Fruit fly (Drosophila melanogaster): ENCODE measurements around the gene mthl5.

DNA sequence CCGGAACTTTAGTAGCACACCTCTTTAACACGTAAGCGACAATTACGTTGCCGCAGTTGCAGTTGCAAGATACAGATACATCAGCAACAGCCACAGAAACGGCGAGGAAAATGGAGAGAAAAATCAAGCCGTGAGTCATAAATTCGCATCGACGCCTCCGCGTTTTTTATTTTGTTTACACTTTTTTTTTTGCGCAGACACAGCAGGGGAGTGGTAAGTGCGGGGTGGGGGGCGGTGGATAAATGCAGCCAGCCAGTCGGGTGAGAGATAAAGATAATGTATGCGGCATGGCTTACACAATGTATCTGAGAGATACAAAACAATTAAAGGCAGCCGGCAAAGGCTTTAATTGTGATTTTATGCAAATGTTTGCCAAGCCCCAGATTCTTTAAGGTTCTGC, 21.8 kb downstream of the mthl5 start:
- no peak for TF ChIP-seq pan (optimal IDR thresholded peaks at IDR 0.05)
- TF ChIP-seq psq (optimal IDR thresholded peaks at IDR 0.05), result no peak

Measured in whole organism.